Fruit fly (Drosophila melanogaster) whole organism, embryonic: Measurements from ENCODE around the gene obst-F.

ENCODE experiments used
- BtbVII ChIP-seq: fragments of 200-800 bp; sonication (Bioruptor generic); optimal IDR thresholded peaks from 3 replicates; lab custom pipeline; 2017; ENCODE audit warnings: missing biosample characterization, mild to moderate bottlenecking, missing genetic modification characterization
- CG10267 ChIP-seq: fragments of 200-800 bp; sonication (Bioruptor generic); optimal IDR thresholded peaks from 2 replicates; lab custom pipeline; 2018; ENCODE audit warnings: missing biosample characterization, mild to moderate bottlenecking, missing genetic modification characterization, moderate library complexity
- CG10654 ChIP-seq: fragments of 200-800 bp; sonication (Bioruptor generic); optimal IDR thresholded peaks from 2 replicates; lab custom pipeline; 2016; ENCODE audit warnings: missing biosample characterization, missing genetic modification characterization
- CG10959 ChIP-seq: fragments of 200-800 bp; sonication (Bioruptor generic); IDR thresholded peaks from 2 replicates; pipeline ENCODE4 v1.3.6; 2022; ENCODE audit warnings: missing biosample characterization, missing genetic modification characterization
- CG11247 ChIP-seq: fragments of 200-800 bp; sonication (Bioruptor generic); IDR thresholded peaks from 2 replicates; pipeline ENCODE4 v1.3.6; 2022; ENCODE audit warnings: missing biosample characterization, missing genetic modification characterization
- CG11695 ChIP-seq: fragments of 200-800 bp; sonication (Bioruptor generic); IDR thresholded peaks from 3 replicates; pipeline ENCODE4 v1.3.6; 2022; ENCODE audit warnings: missing biosample characterization, missing genetic modification characterization
- CG11723 ChIP-seq: fragments of 200-800 bp; sonication (Bioruptor generic); optimal IDR thresholded peaks from 2 replicates; lab custom pipeline; 2017; ENCODE audit warnings: missing biosample characterization, mild to moderate bottlenecking, missing genetic modification characterization
- CG12744 ChIP-seq: fragments of 200-800 bp; sonication (Bioruptor generic); optimal IDR thresholded peaks from 2 replicates; lab custom pipeline; 2016; ENCODE audit warnings: missing biosample characterization, missing genetic modification characterization
- CG14667 ChIP-seq: fragments of 200-800 bp; sonication (Bioruptor generic); IDR thresholded peaks from 2 replicates; pipeline ENCODE4 v1.3.6; 2022; ENCODE audit warnings: missing biosample characterization, missing genetic modification characterization
- CG14860 ChIP-seq: fragments of 200-800 bp; sonication (Bioruptor generic); IDR thresholded peaks from 3 replicates; pipeline ENCODE4 v1.3.6; 2022; ENCODE audit warnings: missing biosample characterization, missing genetic modification characterization; ENCODE audit not compliant: partially characterized antibody
- CG15479 ChIP-seq: fragments of 200-800 bp; sonication (Bioruptor generic); optimal IDR thresholded peaks from 3 replicates; lab custom pipeline; 2019; ENCODE audit warnings: missing biosample characterization, mild to moderate bottlenecking, missing genetic modification characterization, moderate library complexity
- CG15514 ChIP-seq: fragments of 200-800 bp; sonication (Bioruptor generic); optimal IDR thresholded peaks from 3 replicates; lab custom pipeline; 2017; ENCODE audit warnings: missing biosample characterization, missing genetic modification characterization, mild to moderate bottlenecking, moderate library complexity, missing genetic modification reagents
- CG17802 ChIP-seq: fragments of 200-800 bp; sonication (Bioruptor generic); optimal IDR thresholded peaks from 2 replicates; lab custom pipeline; 2018; ENCODE audit warnings: missing biosample characterization, mild to moderate bottlenecking, missing genetic modification characterization, moderate library complexity
- CG2120 ChIP-seq: fragments of 200-800 bp; sonication (Bioruptor generic); optimal IDR thresholded peaks from 3 replicates; lab custom pipeline; 2016; ENCODE audit warnings: missing biosample characterization, missing genetic modification characterization
- CG42726 ChIP-seq: fragments of 200-800 bp; sonication (Bioruptor generic); IDR thresholded peaks from 2 replicates; pipeline ENCODE4 v1.3.6; 2022; ENCODE audit warnings: missing biosample characterization, missing genetic modification characterization; ENCODE audit not compliant: partially characterized antibody
- CG4282 ChIP-seq: fragments of 200-800 bp; sonication (Bioruptor generic); optimal IDR thresholded peaks from 2 replicates; lab custom pipeline; 2016; ENCODE audit warnings: missing biosample characterization, missing genetic modification characterization
- CG4730 ChIP-seq: fragments of 200-800 bp; sonication (Bioruptor generic); IDR thresholded peaks from 2 replicates; pipeline ENCODE4 v1.3.6; 2022; ENCODE audit warnings: missing biosample characterization, missing genetic modification characterization
- CG4854 ChIP-seq: fragments of 200-800 bp; sonication (Bioruptor generic); optimal IDR thresholded peaks from 2 replicates; lab custom pipeline; 2016; ENCODE audit warnings: missing biosample characterization, missing genetic modification characterization, inconsistent platforms
- CG6654 ChIP-seq: fragments of 200-800 bp; sonication (Bioruptor generic); optimal IDR thresholded peaks from 2 replicates; lab custom pipeline; 2017; ENCODE audit warnings: missing biosample characterization, mild to moderate bottlenecking, missing genetic modification characterization
- CG7372 ChIP-seq: fragments of 200-800 bp; sonication (Bioruptor generic); IDR thresholded peaks from 2 replicates; pipeline ENCODE4 v1.3.6; 2022; ENCODE audit warnings: missing biosample characterization, missing genetic modification characterization
- CG7556 ChIP-seq: fragments of 200-800 bp; sonication (Bioruptor generic); optimal IDR thresholded peaks from 2 replicates; lab custom pipeline; 2017; ENCODE audit warnings: missing biosample characterization, mild to moderate bottlenecking, missing genetic modification characterization
- CG8089 ChIP-seq: fragments of 200-800 bp; sonication (Bioruptor generic); optimal IDR thresholded peaks from 3 replicates; lab custom pipeline; 2016; ENCODE audit warnings: missing biosample characterization, missing genetic modification characterization
- D19B ChIP-seq: fragments of 200-800 bp; sonication (Bioruptor generic); optimal IDR thresholded peaks from 2 replicates; lab custom pipeline; 2017; ENCODE audit warnings: missing biosample characterization, mild to moderate bottlenecking, missing genetic modification characterization
- Dref ChIP-seq: fragments of 200-800 bp; sonication (Bioruptor generic); IDR thresholded peaks from 2 replicates; pipeline ENCODE4 v1.3.6; 2022; ENCODE audit warnings: missing biosample characterization, missing genetic modification characterization
- Fer3 ChIP-seq: fragments of 200-800 bp; sonication (Bioruptor generic); optimal IDR thresholded peaks from 2 replicates; lab custom pipeline; 2018; ENCODE audit warnings: missing biosample characterization, mild to moderate bottlenecking, missing genetic modification characterization, moderate library complexity
- HHEX ChIP-seq: fragments of 200-800 bp; sonication (Bioruptor generic); optimal IDR thresholded peaks from 3 replicates; lab custom pipeline; 2017; ENCODE audit warnings: missing biosample characterization, mild to moderate bottlenecking, missing genetic modification characterization, missing genetic modification reagents
- HmgZ ChIP-seq: fragments of 200-800 bp; sonication (Bioruptor generic); optimal IDR thresholded peaks from 2 replicates; lab custom pipeline; 2018; ENCODE audit warnings: missing biosample characterization, mild to moderate bottlenecking, missing genetic modification characterization
- Hr3 ChIP-seq: fragments of 200-800 bp; sonication (Bioruptor generic); optimal IDR thresholded peaks from 3 replicates; lab custom pipeline; 2016; ENCODE audit warnings: missing biosample characterization, missing genetic modification characterization
- NC2α ChIP-seq: fragments of 200-800 bp; sonication (Bioruptor generic); optimal IDR thresholded peaks from 2 replicates; lab custom pipeline; 2016; ENCODE audit warnings: missing biosample characterization, missing genetic modification characterization
- Ravus ChIP-seq: fragments of 200-800 bp; sonication (Bioruptor generic); IDR thresholded peaks from 2 replicates; pipeline ENCODE4 v1.3.6; 2022; ENCODE audit warnings: missing biosample characterization, missing genetic modification characterization
- Trl ChIP-seq, 3 experiments: fragments of >200 bp in 2 of 3; fragments of 200-800 bp in 1 of 3; sonication (Bioruptor generic) in 1 of 3; optimal IDR thresholded peaks; 2 replicates in 1 of 3; 3 replicates in 2 of 3; lab custom pipeline; 2016 to 2017; ENCODE audit warnings: missing biosample characterization in 1 of 3, missing genetic modification characterization in 1 of 3
- amos ChIP-seq: fragments of 200-800 bp; sonication (Bioruptor generic); IDR thresholded peaks from 2 replicates; pipeline ENCODE4 v1.3.6; 2022; ENCODE audit warnings: missing biosample characterization, missing genetic modification characterization; ENCODE audit not compliant: partially characterized antibody
- ap ChIP-seq: fragments of 200-800 bp; sonication (Bioruptor generic); IDR thresholded peaks from 2 replicates; pipeline ENCODE4 v1.3.6; 2022; ENCODE audit warnings: missing biosample characterization, missing genetic modification characterization
- bab2 ChIP-seq: fragments of 200-800 bp; sonication (Bioruptor generic); optimal IDR thresholded peaks from 2 replicates; lab custom pipeline; 2016; ENCODE audit warnings: missing biosample characterization, missing genetic modification characterization
- br ChIP-seq: fragments of >200 bp; optimal IDR thresholded peaks from 2 replicates; lab custom pipeline; 2017
- exex ChIP-seq: fragments of 200-800 bp; sonication (Bioruptor generic); optimal IDR thresholded peaks from 4 replicates; lab custom pipeline; 2018; ENCODE audit warnings: missing biosample characterization, mild to moderate bottlenecking, missing genetic modification characterization, moderate library complexity
- fd64A ChIP-seq: fragments of 200-800 bp; sonication (Bioruptor generic); optimal IDR thresholded peaks from 3 replicates; lab custom pipeline; 2018; ENCODE audit warnings: missing biosample characterization, mild to moderate bottlenecking, missing genetic modification characterization
- gsb ChIP-seq: fragments of 200-800 bp; sonication (Bioruptor generic); IDR thresholded peaks from 2 replicates; pipeline ENCODE4 v1.3.6; 2022; ENCODE audit warnings: missing biosample characterization, missing genetic modification characterization
- jigr1 ChIP-seq: fragments of 200-800 bp; sonication (Bioruptor generic); IDR thresholded peaks from 3 replicates; pipeline ENCODE4 v1.3.6; 2022; ENCODE audit warnings: missing biosample characterization, missing genetic modification characterization
- kni ChIP-seq: fragments of 200-800 bp; sonication (Bioruptor generic); optimal IDR thresholded peaks from 3 replicates; lab custom pipeline; 2017; ENCODE audit warnings: mild to moderate bottlenecking, missing biosample characterization, missing genetic modification reagents, missing genetic modification characterization
- lilli ChIP-seq: fragments of 200-800 bp; sonication (Bioruptor generic); optimal IDR thresholded peaks from 3 replicates; lab custom pipeline; 2016; ENCODE audit warnings: missing biosample characterization, missing genetic modification characterization
- prd ChIP-seq, 3 experiments: fragments of >200 bp in 2 of 3; fragments of 200-800 bp in 1 of 3; sonication (Bioruptor generic) in 1 of 3; optimal IDR thresholded peaks in 2 of 3; IDR thresholded peaks in 1 of 3; 2 replicates in 2 of 3; 3 replicates in 1 of 3; pipeline versions ENCODE4 v1.3.6 to Lab custom; 2017 to 2022; ENCODE audit warnings: missing biosample characterization in 1 of 3, missing genetic modification characterization in 1 of 3
- pros ChIP-seq: fragments of 200-800 bp; sonication (Bioruptor generic); optimal IDR thresholded peaks from 3 replicates; lab custom pipeline; 2019; ENCODE audit warnings: missing biosample characterization, mild to moderate bottlenecking, missing genetic modification characterization, moderate library complexity
- pzg ChIP-seq: fragments of 200-800 bp; sonication (Bioruptor generic); optimal IDR thresholded peaks from 3 replicates; lab custom pipeline; 2018; ENCODE audit warnings: missing biosample characterization, mild to moderate bottlenecking, missing genetic modification characterization, moderate library complexity
- ranshi ChIP-seq: fragments of 200-800 bp; sonication (Bioruptor generic); IDR thresholded peaks from 2 replicates; pipeline ENCODE4 v1.3.6; 2022; ENCODE audit warnings: missing biosample characterization, missing genetic modification characterization
- ro ChIP-seq: fragments of 200-800 bp; sonication (Bioruptor generic); IDR thresholded peaks from 2 replicates; pipeline ENCODE4 v1.3.6; 2022; ENCODE audit warnings: missing biosample characterization, missing genetic modification characterization
- sens-2 ChIP-seq: fragments of 200-800 bp; sonication (Bioruptor generic); IDR thresholded peaks from 2 replicates; pipeline ENCODE4 v1.3.6; 2022; ENCODE audit warnings: missing biosample characterization, missing genetic modification characterization
- sna ChIP-seq: fragments of 200-800 bp; sonication (Bioruptor generic); IDR thresholded peaks from 2 replicates; pipeline ENCODE4 v1.3.6; 2022; ENCODE audit warnings: missing biosample characterization, missing genetic modification characterization; ENCODE audit not compliant: partially characterized antibody
- toy ChIP-seq: fragments of 200-800 bp; sonication (Bioruptor generic); IDR thresholded peaks from 2 replicates; pipeline ENCODE4 v1.3.6; 2022; ENCODE audit warnings: missing biosample characterization, missing genetic modification characterization
- unpg ChIP-seq: fragments of 200-800 bp; sonication (Bioruptor generic); optimal IDR thresholded peaks from 3 replicates; lab custom pipeline; 2018; ENCODE audit warnings: missing biosample characterization, mild to moderate bottlenecking, missing genetic modification characterization, moderate library complexity

Gene obst-F

dm6 chr3L:20195875-20196274 lies 5.6 kb downstream of the obst-F start (continued):
- peak; percentile 52; the same call in 1 of the 2 replicates for TF ChIP-seq CG14667 (GFP tag; lab: Robert Waterston, UW)
- peak; percentile 52 for TF ChIP-seq ap (GFP tag; lab: Robert Waterston, UW)
- TF ChIP-seq ranshi (GFP tag; lab: Robert Waterston, UW): peak; percentile 52
- TF ChIP-seq CG4730 (GFP tag; lab: Robert Waterston, UW): peak; percentile 55; the same call in 1 of the 2 replicates
- peak; percentile 42 for TF ChIP-seq CG8089 (GFP tag; lab: Kevin White, UChicago)
- peak; percentile 41 for TF ChIP-seq bab2 (GFP tag; lab: Kevin White, UChicago)
- peak; percentile 31 for TF ChIP-seq Hr3 (GFP tag; lab: Kevin White, UChicago)
- TF ChIP-seq BtbVII: no peak
- no peak for TF ChIP-seq pros (GFP tag; lab: Kevin White, UChicago)
- TF ChIP-seq CG14860: no peak
- TF ChIP-seq CG2120 (GFP tag; lab: Kevin White, UChicago): no peak
- TF ChIP-seq br (lab: Kevin White, UChicago): no peak
- peak; percentile 38 for TF ChIP-seq Ravus (GFP tag; lab: Robert Waterston, UW)
- TF ChIP-seq prd (optimal IDR thresholded peaks at IDR 0.05; lab: Kevin White, UChicago): no peak
- peak; percentile 73; the same call in 2 of the 3 replicates for TF ChIP-seq prd (GFP tag; IDR thresholded peaks at IDR 0.05; lab: Robert Waterston, UW)
- peak; percentile 29 for TF ChIP-seq CG7556
- no peak for TF ChIP-seq pzg (GFP tag; lab: Kevin White, UChicago)
- 0 out of 3 replicates have a peak, but pooled peaks have one; percentile 7 for TF ChIP-seq CG11695 (GFP tag; lab: Robert Waterston, UW)
- TF ChIP-seq toy (GFP tag; lab: Robert Waterston, UW): no peak
- peak; percentile 19 for TF ChIP-seq Fer3
- TF ChIP-seq CG4854 (GFP tag; lab: Kevin White, UChicago): peak; percentile 1
- no peak for TF ChIP-seq sens-2 (GFP tag; lab: Robert Waterston, UW)
- TF ChIP-seq sna (GFP tag; lab: Robert Waterston, UW): no peak
- TF ChIP-seq CG10654 (GFP tag; lab: Kevin White, UChicago): no peak
- TF ChIP-seq NC2α: peak; percentile 18
- TF ChIP-seq HHEX (GFP tag; lab: Kevin White, UChicago): peak; percentile 45
- no peak for TF ChIP-seq CG12744 (GFP tag; lab: Kevin White, UChicago)
- TF ChIP-seq CG11723 (GFP tag; lab: Kevin White, UChicago): no peak
- TF ChIP-seq Dref (GFP tag; lab: Robert Waterston, UW): no peak
- peak; percentile 66 for TF ChIP-seq unpg
- TF ChIP-seq CG42726 (GFP tag; lab: Robert Waterston, UW): no peak
- no peak for TF ChIP-seq CG15479
- TF ChIP-seq CG11247 (GFP tag; lab: Robert Waterston, UW): peak; percentile 52; the same call in 1 of the 2 replicates
- peak; percentile 57 for TF ChIP-seq CG10959
- TF ChIP-seq ro (GFP tag; lab: Robert Waterston, UW): no peak
- 0 out of 3 replicates have a peak, but pooled peaks have one; percentile 43 for TF ChIP-seq jigr1 (GFP tag; lab: Robert Waterston, UW)
- no peak for TF ChIP-seq amos (GFP tag; lab: Robert Waterston, UW)
- no peak for TF ChIP-seq CG15514 (GFP tag; lab: Kevin White, UChicago)
- TF ChIP-seq kni (GFP tag; lab: Kevin White, UChicago): peak; percentile 34
- no peak for TF ChIP-seq gsb (GFP tag; lab: Robert Waterston, UW)
- TF ChIP-seq CG6654 (GFP tag; lab: Kevin White, UChicago): peak; percentile 27
- peak; percentile 41 for TF ChIP-seq lilli (GFP tag; lab: Kevin White, UChicago)
- TF ChIP-seq CG10267 (tag; lab: Kevin White, UChicago): peak; percentile 28
- TF ChIP-seq CG17802 (tag; lab: Kevin White, UChicago): peak; percentile 52
- TF ChIP-seq HmgZ (tag; lab: Kevin White, UChicago): no peak
- TF ChIP-seq Trl (optimal IDR thresholded peaks at IDR 0.05; lab: Kevin White, UChicago): no peak
- TF ChIP-seq Trl (GFP tag; optimal IDR thresholded peaks at IDR 0.05; lab: Kevin White, UChicago): peak; percentile 47
- no peak for TF ChIP-seq CG4282 (GFP tag; lab: Kevin White, UChicago)
- TF ChIP-seq CG7372 (GFP tag; lab: Robert Waterston, UW): no peak; the same call in 1 of the 2 replicates
- TF ChIP-seq D19B (GFP tag; lab: Kevin White, UChicago): no peak
- peak; percentile 8 for TF ChIP-seq fd64A (GFP tag; lab: Kevin White, UChicago)
- no peak for TF ChIP-seq exex (tag; lab: Kevin White, UChicago)
